Fruit fly (Drosophila melanogaster) whole organism, embryonic: ENCODE data around the gene CG1136.

Experiments
- ATbp ChIP-seq: fragments of 200-800 bp; sonication (Bioruptor generic); optimal IDR thresholded peaks from 2 replicates; lab custom pipeline; 2017; ENCODE audit warnings: missing biosample characterization, mild to moderate bottlenecking, missing genetic modification characterization, missing genetic modification reagents
- Atf3 ChIP-seq: fragments of 200-800 bp; sonication (Bioruptor generic); optimal IDR thresholded peaks from 3 replicates; lab custom pipeline; 2016; ENCODE audit warnings: missing biosample characterization, missing genetic modification characterization
- Blimp-1 ChIP-seq: fragments of 200-800 bp; sonication (Bioruptor generic); optimal IDR thresholded peaks from 3 replicates; lab custom pipeline; 2018; ENCODE audit warnings: missing biosample characterization, missing genetic modification characterization, mild to moderate bottlenecking, moderate library complexity, missing genetic modification reagents
- CG10462 ChIP-seq: fragments of 200-800 bp; sonication (Bioruptor generic); optimal IDR thresholded peaks from 2 replicates; lab custom pipeline; 2016; ENCODE audit warnings: missing biosample characterization, missing genetic modification characterization
- CG10565 ChIP-seq: fragments of 200-800 bp; sonication (Bioruptor generic); optimal IDR thresholded peaks from 3 replicates; lab custom pipeline; 2016; ENCODE audit warnings: missing biosample characterization, mild to moderate bottlenecking, missing genetic modification characterization
- CG15514 ChIP-seq: fragments of 200-800 bp; sonication (Bioruptor generic); optimal IDR thresholded peaks from 3 replicates; lab custom pipeline; 2017; ENCODE audit warnings: missing biosample characterization, missing genetic modification characterization, mild to moderate bottlenecking, moderate library complexity, missing genetic modification reagents
- CG16813 ChIP-seq: fragments of 200-800 bp; sonication (Bioruptor generic); IDR thresholded peaks from 3 replicates; pipeline ENCODE4 v1.3.6; 2022; ENCODE audit warnings: missing biosample characterization, missing genetic modification characterization; ENCODE audit not compliant: partially characterized antibody
- CG17385 ChIP-seq: fragments of 200-800 bp; sonication (Bioruptor generic); optimal IDR thresholded peaks from 3 replicates; lab custom pipeline; 2018; ENCODE audit warnings: missing biosample characterization, mild to moderate bottlenecking, missing genetic modification characterization
- CG17912 ChIP-seq: fragments of 200-800 bp; sonication (Bioruptor generic); optimal IDR thresholded peaks from 2 replicates; lab custom pipeline; 2018; ENCODE audit warnings: missing biosample characterization, mild to moderate bottlenecking, missing genetic modification characterization
- CG18476 ChIP-seq: fragments of 200-800 bp; sonication (Bioruptor generic); optimal IDR thresholded peaks from 2 replicates; lab custom pipeline; 2016; ENCODE audit warnings: missing biosample characterization, mild to moderate bottlenecking, missing genetic modification characterization
- CG18764 ChIP-seq: fragments of 200-800 bp; sonication (Bioruptor generic); optimal IDR thresholded peaks from 3 replicates; lab custom pipeline; 2016; ENCODE audit warnings: missing biosample characterization, missing genetic modification characterization
- CG30431 ChIP-seq: fragments of 200-800 bp; sonication (Bioruptor generic); optimal IDR thresholded peaks from 2 replicates; lab custom pipeline; 2017; ENCODE audit warnings: missing biosample characterization, missing genetic modification characterization
- CG4424 ChIP-seq: fragments of 200-800 bp; sonication (Bioruptor generic); optimal IDR thresholded peaks from 3 replicates; lab custom pipeline; 2016; ENCODE audit warnings: missing biosample characterization, missing genetic modification characterization
- CG6791 ChIP-seq: fragments of 200-800 bp; sonication (Bioruptor generic); IDR thresholded peaks from 3 replicates; pipeline ENCODE4 v1.3.6; 2022; ENCODE audit warnings: missing biosample characterization, missing genetic modification characterization; ENCODE audit not compliant: partially characterized antibody
- CG7963 ChIP-seq: fragments of 200-800 bp; sonication (Bioruptor generic); IDR thresholded peaks from 3 replicates; pipeline ENCODE4 v1.3.6; 2022; ENCODE audit warnings: missing biosample characterization, missing genetic modification characterization; ENCODE audit not compliant: partially characterized antibody
- Dip3 ChIP-seq: fragments of 200-800 bp; sonication (Bioruptor generic); optimal IDR thresholded peaks from 3 replicates; lab custom pipeline; 2016; ENCODE audit warnings: missing biosample characterization, missing genetic modification characterization
- Hr51 ChIP-seq, 2 experiments: fragments of 200-800 bp; sonication (Bioruptor generic); optimal IDR thresholded peaks; 2 replicates in 1 of 2; 3 replicates in 1 of 2; lab custom pipeline; 2016 to 2018; ENCODE audit warnings: missing biosample characterization in 2 of 2, missing genetic modification characterization in 2 of 2, mild to moderate bottlenecking in 1 of 2, moderate library complexity in 1 of 2
- Hsf ChIP-seq: fragments of 200-800 bp; sonication (Bioruptor generic); optimal IDR thresholded peaks from 3 replicates; lab custom pipeline; 2016; ENCODE audit warnings: missing biosample characterization, missing genetic modification characterization
- Mes4 ChIP-seq: fragments of 200-800 bp; sonication (Bioruptor generic); optimal IDR thresholded peaks from 2 replicates; lab custom pipeline; 2016; ENCODE audit warnings: missing biosample characterization, missing genetic modification characterization
- Nf-YB ChIP-seq: fragments of 200-800 bp; sonication (Bioruptor generic); optimal IDR thresholded peaks from 3 replicates; lab custom pipeline; 2019; ENCODE audit warnings: missing biosample characterization, mild to moderate bottlenecking, missing genetic modification characterization, moderate library complexity
- Ravus ChIP-seq: fragments of 200-800 bp; sonication (Bioruptor generic); IDR thresholded peaks from 2 replicates; pipeline ENCODE4 v1.3.6; 2022; ENCODE audit warnings: missing biosample characterization, missing genetic modification characterization
- Six4 ChIP-seq: fragments of 200-800 bp; sonication (Bioruptor generic); optimal IDR thresholded peaks from 2 replicates; lab custom pipeline; 2016; ENCODE audit warnings: missing biosample characterization, missing genetic modification characterization
- Spps ChIP-seq: fragments of 200-800 bp; sonication (Bioruptor generic); optimal IDR thresholded peaks from 2 replicates; lab custom pipeline; 2018; ENCODE audit warnings: missing biosample characterization, mild to moderate bottlenecking, missing genetic modification characterization
- Vsx1 ChIP-seq: fragments of 200-800 bp; sonication (Bioruptor generic); optimal IDR thresholded peaks from 2 replicates; lab custom pipeline; 2017; ENCODE audit warnings: missing biosample characterization, mild to moderate bottlenecking, missing genetic modification characterization, missing genetic modification reagents
- abd-A ChIP-seq: fragments of 200-800 bp; sonication (Bioruptor generic); optimal IDR thresholded peaks from 3 replicates; lab custom pipeline; 2019; ENCODE audit warnings: missing biosample characterization, mild to moderate bottlenecking, missing genetic modification characterization, moderate library complexity
- bsh ChIP-seq, 2 experiments: fragments of 200-800 bp; sonication (Bioruptor generic); optimal IDR thresholded peaks; 2 replicates each; lab custom pipeline; 2017 to 2018; ENCODE audit warnings: mild to moderate bottlenecking in 2 of 2, missing biosample characterization in 2 of 2, missing genetic modification characterization in 2 of 2, moderate library complexity in 1 of 2
- dpn ChIP-seq, 2 experiments: fragments of 200-800 bp; sonication (Bioruptor generic); optimal IDR thresholded peaks; 3 replicates each; lab custom pipeline; 2016; ENCODE audit warnings: missing biosample characterization in 2 of 2, missing genetic modification characterization in 2 of 2
- dysf ChIP-seq: fragments of 200-800 bp; sonication (Bioruptor generic); IDR thresholded peaks from 3 replicates; pipeline ENCODE4 v1.3.6; 2022; ENCODE audit warnings: missing biosample characterization, missing genetic modification characterization
- fd102C ChIP-seq: fragments of 200-800 bp; sonication (Bioruptor generic); optimal IDR thresholded peaks from 2 replicates; lab custom pipeline; 2018; ENCODE audit warnings: missing biosample characterization, mild to moderate bottlenecking, missing genetic modification characterization, moderate library complexity
- gcm2 ChIP-seq: fragments of 200-800 bp; sonication (Bioruptor generic); optimal IDR thresholded peaks from 2 replicates; lab custom pipeline; 2016; ENCODE audit warnings: missing biosample characterization, missing genetic modification characterization
- gem ChIP-seq: fragments of 200-800 bp; sonication (Bioruptor generic); optimal IDR thresholded peaks from 2 replicates; lab custom pipeline; 2019; ENCODE audit warnings: missing biosample characterization, mild to moderate bottlenecking, missing genetic modification characterization, moderate library complexity
- grau ChIP-seq: fragments of 200-800 bp; optimal IDR thresholded peaks from 3 replicates; lab custom pipeline; 2019; ENCODE audit warnings: missing biosample characterization, mild to moderate bottlenecking, missing genetic modification characterization, moderate library complexity
- gt ChIP-seq: fragments of 200-800 bp; sonication (Bioruptor generic); IDR thresholded peaks from 2 replicates; pipeline ENCODE4 v1.3.6; 2022; ENCODE audit warnings: missing biosample characterization, missing genetic modification characterization
- jumu ChIP-seq: fragments of 200-800 bp; sonication (Bioruptor generic); optimal IDR thresholded peaks from 3 replicates; lab custom pipeline; 2016; ENCODE audit warnings: missing biosample characterization, missing genetic modification characterization
- lbe ChIP-seq: fragments of 200-800 bp; sonication (Bioruptor generic); optimal IDR thresholded peaks from 2 replicates; lab custom pipeline; 2016; ENCODE audit warnings: missing biosample characterization, mild to moderate bottlenecking, missing genetic modification characterization
- lmd ChIP-seq: fragments of 200-800 bp; sonication (Bioruptor generic); IDR thresholded peaks from 2 replicates; pipeline ENCODE4 v1.3.6; 2022; ENCODE audit warnings: missing biosample characterization, missing genetic modification characterization
- mirr ChIP-seq: fragments of 200-800 bp; sonication (Bioruptor generic); optimal IDR thresholded peaks from 3 replicates; lab custom pipeline; 2018; ENCODE audit warnings: missing biosample characterization, mild to moderate bottlenecking, missing genetic modification characterization
- nau ChIP-seq: fragments of 200-800 bp; sonication (Bioruptor generic); optimal IDR thresholded peaks from 3 replicates; lab custom pipeline; 2017; ENCODE audit warnings: missing biosample characterization, mild to moderate bottlenecking, missing genetic modification characterization, missing genetic modification reagents
- nmo ChIP-seq: fragments of 200-800 bp; sonication (Bioruptor generic); optimal IDR thresholded peaks from 2 replicates; lab custom pipeline; 2018; ENCODE audit warnings: missing biosample characterization, mild to moderate bottlenecking, missing genetic modification characterization, moderate library complexity
- nom ChIP-seq: fragments of 200-800 bp; sonication (Bioruptor generic); optimal IDR thresholded peaks from 2 replicates; lab custom pipeline; 2017; ENCODE audit warnings: missing biosample characterization, missing genetic modification characterization, mild to moderate bottlenecking, moderate library complexity, missing genetic modification reagents
- odd ChIP-seq: fragments of 200-800 bp; sonication (Bioruptor generic); optimal IDR thresholded peaks from 2 replicates; lab custom pipeline; 2017; ENCODE audit warnings: missing biosample characterization, mild to moderate bottlenecking, missing genetic modification characterization
- onecut ChIP-seq: fragments of 200-800 bp; sonication (Bioruptor generic); IDR thresholded peaks from 2 replicates; pipeline ENCODE4 v1.3.6; 2022; ENCODE audit warnings: missing biosample characterization, missing genetic modification characterization
- pzg ChIP-seq: fragments of 200-800 bp; sonication (Bioruptor generic); optimal IDR thresholded peaks from 3 replicates; lab custom pipeline; 2018; ENCODE audit warnings: missing biosample characterization, mild to moderate bottlenecking, missing genetic modification characterization, moderate library complexity
- tap ChIP-seq: fragments of 200-800 bp; optimal IDR thresholded peaks from 3 replicates; lab custom pipeline; 2019; ENCODE audit warnings: missing biosample characterization, mild to moderate bottlenecking, missing genetic modification characterization, moderate library complexity
- tin ChIP-seq: fragments of 200-800 bp; sonication (Bioruptor generic); optimal IDR thresholded peaks from 3 replicates; lab custom pipeline; 2016; ENCODE audit warnings: missing biosample characterization, missing genetic modification characterization
- vnd ChIP-seq: fragments of 200-800 bp; sonication (Bioruptor generic); IDR thresholded peaks from 3 replicates; pipeline ENCODE4 v1.3.6; 2022; ENCODE audit warnings: missing biosample characterization, missing genetic modification characterization; ENCODE audit not compliant: partially characterized antibody
- wdn ChIP-seq: fragments of 200-800 bp; sonication (Bioruptor generic); IDR thresholded peaks from 2 replicates; pipeline ENCODE4 v1.3.6; 2022; ENCODE audit warnings: missing biosample characterization, missing genetic modification characterization
- wek ChIP-seq: fragments of 200-800 bp; sonication (Bioruptor generic); optimal IDR thresholded peaks from 3 replicates; lab custom pipeline; 2018; ENCODE audit warnings: missing biosample characterization, mild to moderate bottlenecking, missing genetic modification characterization, moderate library complexity

The CG1136 gene

DNA sequence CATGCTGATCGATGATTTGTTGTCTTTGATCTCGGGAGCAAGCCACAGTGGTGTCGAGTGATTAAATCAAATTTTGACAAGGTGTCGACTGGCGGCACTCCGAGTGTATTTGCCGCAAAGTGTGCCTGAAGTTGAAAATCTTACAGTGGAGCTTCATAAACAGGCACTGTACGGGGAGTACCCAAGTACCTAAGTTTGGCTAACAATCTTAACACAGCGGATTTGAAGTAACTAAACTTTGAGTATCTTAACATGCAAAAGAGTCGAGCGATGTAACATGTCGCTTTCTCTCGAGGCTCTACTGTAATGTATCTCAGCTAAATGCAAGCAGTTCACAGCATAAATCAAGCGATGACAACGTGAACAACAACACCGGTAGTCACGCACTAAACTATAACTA, 29.6 kb upstream of the CG1136 start (continued):
- TF ChIP-seq abd-A (tag; lab: Kevin White, UChicago) (no peak), ATbp (GFP tag; lab: Kevin White, UChicago) (peak; percentile 62), CG4424 (GFP tag; lab: Kevin White, UChicago) (peak; percentile 74), wek (GFP tag; lab: Kevin White, UChicago) (no peak), lbe (GFP tag; lab: Kevin White, UChicago) (no peak), Blimp-1 (GFP tag; lab: Kevin White, UChicago) (peak; percentile 68), Mes4 (peak; percentile 54), pzg (no peak), Vsx1 (no peak), Spps (tag; lab: Kevin White, UChicago) (peak; percentile 56), lmd (GFP tag; lab: Robert Waterston, UW) (peak; percentile 71), CG15514 (GFP tag; lab: Kevin White, UChicago) (no peak), CG17385 (peak; percentile 51)

DNA sequence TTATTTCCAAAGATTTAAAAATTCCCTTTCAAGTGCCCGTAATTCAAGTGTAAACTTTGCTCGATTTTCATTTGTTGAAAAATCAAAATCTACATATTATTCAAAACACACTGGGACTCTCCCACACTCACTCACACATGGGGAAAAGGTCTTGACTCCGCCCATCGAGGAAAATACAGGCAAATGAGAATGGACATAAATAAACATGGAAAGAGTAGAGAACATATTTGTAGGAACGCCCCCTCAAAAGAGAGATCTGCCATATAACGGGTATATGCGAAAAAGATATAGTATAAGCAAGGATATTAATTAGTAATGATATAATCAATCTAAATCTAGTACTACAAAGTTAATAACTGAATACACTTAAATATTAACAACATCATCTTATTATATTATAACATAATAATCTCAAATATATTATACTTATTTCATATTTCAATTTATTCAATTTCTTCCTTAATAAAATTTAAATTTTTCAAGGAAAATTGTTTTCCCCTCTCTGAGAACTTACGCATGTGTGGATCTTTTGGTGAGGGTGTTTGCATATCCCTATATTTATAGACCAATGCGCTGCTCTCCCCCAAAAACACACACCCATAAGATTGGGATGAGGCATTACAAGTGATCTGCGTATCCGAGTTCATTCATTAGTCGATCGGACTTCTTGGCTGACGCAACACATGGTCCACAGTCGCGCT, 28.0 kb upstream of the CG1136 start, which contains the start of gene FoxL1:
TSS of gene FoxL1 (plus strand) at position 651 of the 701 bp plus-strand sequence.
- no peak for TF ChIP-seq Six4 (GFP tag; lab: Kevin White, UChicago)
- no peak for TF ChIP-seq CG17912 (GFP tag; lab: Kevin White, UChicago)
- peak; percentile 33 for TF ChIP-seq gem (tag; lab: Kevin White, UChicago)
- TF ChIP-seq nom (GFP tag; lab: Kevin White, UChicago) = no peak
- TF ChIP-seq Hr51 (GFP tag; optimal IDR thresholded peaks at IDR 0.05; lab: Kevin White, UChicago) = peak in 1 of 2 experiments; percentile 40
- TF ChIP-seq tin (GFP tag; lab: Kevin White, UChicago) = no peak
- TF ChIP-seq grau = peak; percentile 37
- TF ChIP-seq CG18476 (GFP tag; lab: Kevin White, UChicago) = no peak
- TF ChIP-seq dysf (GFP tag; lab: Robert Waterston, UW) = no peak
- no peak for TF ChIP-seq vnd (GFP tag; lab: Robert Waterston, UW)
- no peak for TF ChIP-seq gt
- no peak for TF ChIP-seq Hsf (GFP tag; lab: Kevin White, UChicago)
- no peak for TF ChIP-seq CG30431 (GFP tag; lab: Kevin White, UChicago)
- TF ChIP-seq nau (GFP tag; lab: Kevin White, UChicago) = no peak
- peak in 1 of 2 experiments; percentile 14 for TF ChIP-seq bsh (GFP tag; optimal IDR thresholded peaks at IDR 0.05; lab: Kevin White, UChicago)
- TF ChIP-seq odd (GFP tag; lab: Kevin White, UChicago) = no peak
- no peak for TF ChIP-seq CG16813 (GFP tag; lab: Robert Waterston, UW)
- no peak for TF ChIP-seq onecut (GFP tag; lab: Robert Waterston, UW)
- TF ChIP-seq Nf-YB = peak; percentile 92
- peak; percentile 32 for TF ChIP-seq nmo (GFP tag; lab: Kevin White, UChicago)
- TF ChIP-seq jumu (GFP tag; lab: Kevin White, UChicago) = no peak
- TF ChIP-seq Ravus (GFP tag; lab: Robert Waterston, UW) = no peak
- no peak for TF ChIP-seq CG7963 (GFP tag; lab: Robert Waterston, UW)
- no peak for TF ChIP-seq tap (tag; lab: Kevin White, UChicago)
- no peak for TF ChIP-seq CG18764 (GFP tag; lab: Kevin White, UChicago)
- TF ChIP-seq wdn = no peak
- no peak for TF ChIP-seq dpn (GFP tag; optimal IDR thresholded peaks at IDR 0.05; lab: Kevin White, UChicago)
- TF ChIP-seq Atf3 (GFP tag; lab: Kevin White, UChicago) = no peak
- TF ChIP-seq fd102C = no peak
- no peak for TF ChIP-seq CG10462 (GFP tag; lab: Kevin White, UChicago)
- no peak for TF ChIP-seq Dip3
- no peak for TF ChIP-seq mirr (GFP tag; lab: Kevin White, UChicago)
- no peak for TF ChIP-seq gcm2 (GFP tag; lab: Kevin White, UChicago)
- no peak for TF ChIP-seq CG10565 (GFP tag; lab: Kevin White, UChicago)
- TF ChIP-seq CG6791 (GFP tag; lab: Robert Waterston, UW) = no peak
